Fruit fly (Drosophila melanogaster) whole organism, embryonic: ENCODE measurements around the gene Mst85C.

Experiments
- Abd-B ChIP-seq: fragments of 200-800 bp; sonication (Bioruptor generic); optimal IDR thresholded peaks from 2 replicates; lab custom pipeline; 2018; ENCODE audit warnings: missing biosample characterization, mild to moderate bottlenecking, missing genetic modification characterization, moderate library complexity
- Bgb ChIP-seq: fragments of 200-800 bp; sonication (Bioruptor generic); IDR thresholded peaks from 2 replicates; pipeline ENCODE4 v1.3.6; 2022; ENCODE audit warnings: missing biosample characterization, missing genetic modification characterization; ENCODE audit not compliant: partially characterized antibody
- CG11456 ChIP-seq: fragments of 200-800 bp; sonication (Bioruptor generic); IDR thresholded peaks from 3 replicates; pipeline ENCODE4 v1.3.6; 2022; ENCODE audit warnings: missing biosample characterization, missing genetic modification characterization
- CG11695 ChIP-seq: fragments of 200-800 bp; sonication (Bioruptor generic); IDR thresholded peaks from 3 replicates; pipeline ENCODE4 v1.3.6; 2022; ENCODE audit warnings: missing biosample characterization, missing genetic modification characterization
- CG12104 ChIP-seq: fragments of 200-800 bp; sonication (Bioruptor generic); optimal IDR thresholded peaks from 3 replicates; lab custom pipeline; 2016; ENCODE audit warnings: missing biosample characterization, missing genetic modification characterization
- CG12391 ChIP-seq: fragments of 200-800 bp; sonication (Bioruptor generic); optimal IDR thresholded peaks from 3 replicates; lab custom pipeline; 2018; ENCODE audit warnings: missing biosample characterization, mild to moderate bottlenecking, missing genetic modification characterization, moderate library complexity
- CG14050 ChIP-seq: fragments of 200-800 bp; sonication (Bioruptor generic); IDR thresholded peaks from 3 replicates; pipeline ENCODE4 v1.3.6; 2022; ENCODE audit warnings: missing biosample characterization, missing genetic modification characterization
- CG14860 ChIP-seq: fragments of 200-800 bp; sonication (Bioruptor generic); IDR thresholded peaks from 3 replicates; pipeline ENCODE4 v1.3.6; 2022; ENCODE audit warnings: missing biosample characterization, missing genetic modification characterization; ENCODE audit not compliant: partially characterized antibody
- CG14965 ChIP-seq: fragments of 200-800 bp; sonication (Bioruptor generic); optimal IDR thresholded peaks from 2 replicates; lab custom pipeline; 2016; ENCODE audit warnings: missing biosample characterization, missing genetic modification characterization, borderline replicate concordance
- CG15479 ChIP-seq: fragments of 200-800 bp; sonication (Bioruptor generic); optimal IDR thresholded peaks from 3 replicates; lab custom pipeline; 2019; ENCODE audit warnings: missing biosample characterization, mild to moderate bottlenecking, missing genetic modification characterization, moderate library complexity
- CG2202 ChIP-seq: fragments of 200-800 bp; sonication (Bioruptor generic); optimal IDR thresholded peaks from 2 replicates; lab custom pipeline; 2018; ENCODE audit warnings: missing biosample characterization, mild to moderate bottlenecking, missing genetic modification characterization
- CG30020 ChIP-seq: fragments of 200-800 bp; optimal IDR thresholded peaks from 2 replicates; lab custom pipeline; 2019; ENCODE audit warnings: missing biosample characterization, mild to moderate bottlenecking, missing genetic modification characterization, moderate library complexity
- CG33213 ChIP-seq: fragments of 200-800 bp; sonication (Bioruptor generic); optimal IDR thresholded peaks from 3 replicates; lab custom pipeline; 2016; ENCODE audit warnings: missing biosample characterization, missing genetic modification characterization
- CG3726 ChIP-seq: fragments of 200-800 bp; sonication (Bioruptor generic); IDR thresholded peaks from 3 replicates; pipeline ENCODE4, ENCODE4 v1.3.6; 2022; ENCODE audit warnings: missing biosample characterization, missing genetic modification characterization
- CG3838 ChIP-seq: fragments of 200-800 bp; sonication (Bioruptor generic); optimal IDR thresholded peaks from 3 replicates; lab custom pipeline; 2016; ENCODE audit warnings: missing biosample characterization, missing genetic modification characterization
- CG6272 ChIP-seq: fragments of 200-800 bp; sonication (Bioruptor generic); IDR thresholded peaks from 2 replicates; pipeline ENCODE4 v1.3.6; 2022; ENCODE audit warnings: missing biosample characterization, missing genetic modification characterization
- CG6683 ChIP-seq: fragments of 200-800 bp; sonication (Bioruptor generic); optimal IDR thresholded peaks from 2 replicates; lab custom pipeline; 2017; ENCODE audit warnings: missing biosample characterization, mild to moderate bottlenecking, missing genetic modification characterization, missing genetic modification reagents
- CG7372 ChIP-seq: fragments of 200-800 bp; sonication (Bioruptor generic); IDR thresholded peaks from 2 replicates; pipeline ENCODE4 v1.3.6; 2022; ENCODE audit warnings: missing biosample characterization, missing genetic modification characterization
- CG8290 ChIP-seq, 3 experiments: fragments of 200-800 bp; sonication (Bioruptor generic); optimal IDR thresholded peaks; 2 replicates each; lab custom pipeline; 2016 to 2019; ENCODE audit warnings: missing biosample characterization in 3 of 3, missing genetic modification characterization in 3 of 3, mild to moderate bottlenecking in 2 of 3, moderate library complexity in 1 of 3
- CG8388 ChIP-seq: fragments of 200-800 bp; sonication (Bioruptor generic); optimal IDR thresholded peaks from 2 replicates; lab custom pipeline; 2019; ENCODE audit warnings: missing biosample characterization, mild to moderate bottlenecking, missing genetic modification characterization, moderate library complexity
- CG9437 ChIP-seq: fragments of 200-800 bp; sonication (Bioruptor generic); optimal IDR thresholded peaks from 2 replicates; lab custom pipeline; 2018; ENCODE audit warnings: missing biosample characterization, mild to moderate bottlenecking, missing genetic modification characterization
- Dbx ChIP-seq: fragments of 200-800 bp; sonication (Bioruptor generic); IDR thresholded peaks from 3 replicates; pipeline ENCODE4 v1.3.6; 2022; ENCODE audit warnings: missing biosample characterization, missing genetic modification characterization
- Dip2 ChIP-seq: fragments of 200-800 bp; sonication (Bioruptor generic); IDR thresholded peaks from 2 replicates; pipeline ENCODE4 v1.3.6; 2022; ENCODE audit warnings: missing biosample characterization, missing genetic modification characterization
- HmgZ ChIP-seq: fragments of 200-800 bp; sonication (Bioruptor generic); optimal IDR thresholded peaks from 2 replicates; lab custom pipeline; 2018; ENCODE audit warnings: missing biosample characterization, mild to moderate bottlenecking, missing genetic modification characterization
- Hr3 ChIP-seq: fragments of 200-800 bp; sonication (Bioruptor generic); optimal IDR thresholded peaks from 3 replicates; lab custom pipeline; 2016; ENCODE audit warnings: missing biosample characterization, missing genetic modification characterization
- Meics ChIP-seq: fragments of 200-800 bp; sonication (Bioruptor generic); optimal IDR thresholded peaks from 2 replicates; lab custom pipeline; 2017; ENCODE audit warnings: missing biosample characterization, mild to moderate bottlenecking, missing genetic modification characterization
- Myb ChIP-seq: fragments of 200-800 bp; sonication (Bioruptor generic); optimal IDR thresholded peaks from 2 replicates; lab custom pipeline; 2016; ENCODE audit warnings: missing biosample characterization, missing genetic modification characterization
- NK7.1 ChIP-seq: fragments of 200-800 bp; sonication (Bioruptor generic); optimal IDR thresholded peaks from 3 replicates; lab custom pipeline; 2016; ENCODE audit warnings: missing biosample characterization, missing genetic modification characterization
- Nf-YB ChIP-seq: fragments of 200-800 bp; sonication (Bioruptor generic); optimal IDR thresholded peaks from 3 replicates; lab custom pipeline; 2019; ENCODE audit warnings: missing biosample characterization, mild to moderate bottlenecking, missing genetic modification characterization, moderate library complexity
- Usf ChIP-seq: fragments of 200-800 bp; sonication (Bioruptor generic); optimal IDR thresholded peaks from 2 replicates; lab custom pipeline; 2017; ENCODE audit warnings: missing genotype, missing biosample characterization, missing genetic modification characterization
- bbx ChIP-seq: fragments of 200-800 bp; sonication (Bioruptor generic); IDR thresholded peaks from 2 replicates; pipeline ENCODE4 v1.3.6; 2022; ENCODE audit warnings: missing biosample characterization, missing genetic modification characterization; ENCODE audit not compliant: partially characterized antibody
- chinmo ChIP-seq: fragments of 200-800 bp; sonication (Bioruptor generic); IDR thresholded peaks from 4 replicates; pipeline ENCODE4 v1.3.6; 2022; ENCODE audit warnings: missing biosample characterization, missing genetic modification characterization; ENCODE audit not compliant: partially characterized antibody
- chm ChIP-seq: fragments of 200-800 bp; sonication (Bioruptor generic); IDR thresholded peaks from 2 replicates; pipeline ENCODE4 v1.3.6; 2022; ENCODE audit warnings: missing biosample characterization, missing genetic modification characterization
- disco-r ChIP-seq: fragments of 200-800 bp; sonication (Bioruptor generic); optimal IDR thresholded peaks from 2 replicates; lab custom pipeline; 2016; ENCODE audit warnings: missing biosample characterization, missing genetic modification characterization
- ems ChIP-seq: fragments of 200-800 bp; sonication (Bioruptor generic); optimal IDR thresholded peaks from 3 replicates; lab custom pipeline; 2016; ENCODE audit warnings: missing biosample characterization, missing genetic modification characterization
- insv ChIP-seq, 2 experiments: fragments of 200-800 bp; sonication (Bioruptor generic); optimal IDR thresholded peaks; 3 replicates each; lab custom pipeline; 2016 to 2018; ENCODE audit warnings: missing biosample characterization in 2 of 2, missing genetic modification characterization in 2 of 2
- klu ChIP-seq: fragments of 200-800 bp; sonication (Bioruptor generic); IDR thresholded peaks from 2 replicates; pipeline ENCODE4 v1.3.6; 2022; ENCODE audit warnings: missing biosample characterization, missing genetic modification characterization
- lmd ChIP-seq: fragments of 200-800 bp; sonication (Bioruptor generic); IDR thresholded peaks from 2 replicates; pipeline ENCODE4 v1.3.6; 2022; ENCODE audit warnings: missing biosample characterization, missing genetic modification characterization
- nerfin-1 ChIP-seq: fragments of 200-800 bp; sonication (Bioruptor generic); optimal IDR thresholded peaks from 3 replicates; lab custom pipeline; 2019; ENCODE audit warnings: missing biosample characterization, mild to moderate bottlenecking, missing genetic modification characterization, moderate library complexity
- pzg ChIP-seq: fragments of 200-800 bp; sonication (Bioruptor generic); optimal IDR thresholded peaks from 3 replicates; lab custom pipeline; 2018; ENCODE audit warnings: missing biosample characterization, mild to moderate bottlenecking, missing genetic modification characterization, moderate library complexity
- repo ChIP-seq: fragments of 200-800 bp; sonication (Bioruptor generic); optimal IDR thresholded peaks from 2 replicates; lab custom pipeline; 2016; ENCODE audit warnings: missing biosample characterization, missing genetic modification characterization
- schlank ChIP-seq: fragments of 200-800 bp; sonication (Bioruptor generic); optimal IDR thresholded peaks from 2 replicates; lab custom pipeline; 2018; ENCODE audit warnings: missing biosample characterization, mild to moderate bottlenecking, missing genetic modification characterization
- sens ChIP-seq: fragments of 200-800 bp; sonication (Bioruptor generic); peaks from one replicate; lab custom pipeline; 2016; ENCODE audit warnings: missing biosample characterization, missing genetic modification characterization
- sim ChIP-seq: fragments of 200-800 bp; sonication (Bioruptor generic); IDR thresholded peaks from 2 replicates; pipeline ENCODE4 v1.3.6; 2022; ENCODE audit warnings: missing biosample characterization, missing genetic modification characterization
- so ChIP-seq: fragments of 200-800 bp; sonication (Bioruptor generic); IDR thresholded peaks from 3 replicates; pipeline ENCODE4 v1.3.6; 2022; ENCODE audit warnings: missing biosample characterization, missing genetic modification characterization
- trem ChIP-seq: fragments of 200-800 bp; optimal IDR thresholded peaks from 3 replicates; lab custom pipeline; 2019; ENCODE audit warnings: missing biosample characterization, mild to moderate bottlenecking, missing genetic modification characterization, moderate library complexity
- unc-4 ChIP-seq: fragments of 200-800 bp; sonication (Bioruptor generic); IDR thresholded peaks from 2 replicates; pipeline ENCODE4 v1.3.6; 2022; ENCODE audit warnings: missing biosample characterization, missing genetic modification characterization; ENCODE audit not compliant: partially characterized antibody
- vnd ChIP-seq: fragments of 200-800 bp; sonication (Bioruptor generic); IDR thresholded peaks from 3 replicates; pipeline ENCODE4 v1.3.6; 2022; ENCODE audit warnings: missing biosample characterization, missing genetic modification characterization; ENCODE audit not compliant: partially characterized antibody
- zen ChIP-seq: fragments of 200-800 bp; sonication (Bioruptor generic); optimal IDR thresholded peaks from 3 replicates; lab custom pipeline; 2018; ENCODE audit warnings: missing biosample characterization, mild to moderate bottlenecking, missing genetic modification characterization, moderate library complexity

The Mst85C gene

dm6 chr3R:9038652-9039051 lies 9.8 kb upstream of the Mst85C start, which contains the start of gene hyx (continued):
- peak; percentile 1 for TF ChIP-seq CG33213 (GFP tag; lab: Kevin White, UChicago)
- 0 out of 2 replicates have a peak, but pooled peaks have one; percentile 18 for TF ChIP-seq chm
- peak; percentile 58 for TF ChIP-seq CG14860 (GFP tag; lab: Robert Waterston, UW)
- peak; percentile 40; the same call in 2 of the 3 replicates for TF ChIP-seq CG11456 (GFP tag; lab: Robert Waterston, UW)
- TF ChIP-seq trem (tag; lab: Kevin White, UChicago), result peak; percentile 3
- peak; percentile 3 for TF ChIP-seq CG6683 (GFP tag; lab: Kevin White, UChicago)
- no peak for TF ChIP-seq Dip2 (GFP tag; lab: Robert Waterston, UW)
- TF ChIP-seq Myb (GFP tag; lab: Kevin White, UChicago), result peak; percentile 40
- TF ChIP-seq vnd, result peak; percentile 66
- TF ChIP-seq CG12391, result peak; percentile 67
- TF ChIP-seq ems (GFP tag; lab: Kevin White, UChicago), result peak; percentile 20
- TF ChIP-seq Meics, result peak; percentile 36

- TF ChIP-seq CG9437 (GFP tag; lab: Kevin White, UChicago), result no peak
- TF ChIP-seq CG2202 (tag; lab: Kevin White, UChicago), result no peak
- TF ChIP-seq CG8388 (GFP tag; lab: Kevin White, UChicago), result no peak
- no peak for TF ChIP-seq klu (GFP tag; lab: Robert Waterston, UW)
- no peak for TF ChIP-seq lmd (GFP tag; lab: Robert Waterston, UW)
- TF ChIP-seq chinmo, result 0 out of 4 replicates have a peak, but pooled peaks have one; percentile 66
- no peak for TF ChIP-seq Dip2 (GFP tag; lab: Robert Waterston, UW)
- peak in 1 of 2 experiments; percentile 22 for TF ChIP-seq insv (GFP tag; optimal IDR thresholded peaks at IDR 0.05; lab: Kevin White, UChicago)
- TF ChIP-seq disco-r (GFP tag; lab: Kevin White, UChicago), result no peak
- no peak for TF ChIP-seq Usf (GFP tag; lab: Kevin White, UChicago)
- TF ChIP-seq CG7372 (GFP tag; lab: Robert Waterston, UW), result no peak
- peak; percentile 11 for TF ChIP-seq zen (tag; lab: Kevin White, UChicago)
- no peak for TF ChIP-seq CG6272 (GFP tag; lab: Robert Waterston, UW)
- no peak for TF ChIP-seq CG11695 (GFP tag; lab: Robert Waterston, UW)
- TF ChIP-seq CG14050 (GFP tag; lab: Robert Waterston, UW), result no peak
- no peak for TF ChIP-seq repo (GFP tag; lab: Kevin White, UChicago)
- TF ChIP-seq Abd-B (GFP tag; lab: Kevin White, UChicago), result peak; percentile 27
- peak; percentile 77 for TF ChIP-seq pzg (GFP tag; lab: Kevin White, UChicago)
- TF ChIP-seq schlank, result no peak
- TF ChIP-seq CG8290 (GFP tag; optimal IDR thresholded peaks at IDR 0.05; lab: Kevin White, UChicago), result peak; percentile 24
- peak in 1 of 2 experiments; percentile 1 for TF ChIP-seq CG8290 (tag; optimal IDR thresholded peaks at IDR 0.05; lab: Kevin White, UChicago)
- TF ChIP-seq sim (GFP tag; lab: Robert Waterston, UW), result no peak
- peak; percentile 23 for TF ChIP-seq Nf-YB
- no peak for TF ChIP-seq CG14965 (GFP tag; lab: Kevin White, UChicago)
- TF ChIP-seq HmgZ (tag; lab: Kevin White, UChicago), result peak; percentile 20
- peak; percentile 72 for TF ChIP-seq unc-4 (GFP tag; lab: Robert Waterston, UW)
- TF ChIP-seq CG3726 (GFP tag; lab: Robert Waterston, UW), result no peak
- TF ChIP-seq bbx (GFP tag; lab: Robert Waterston, UW), result peak; percentile 60; the same call in 1 of the 2 replicates
- no peak for TF ChIP-seq CG15479 (GFP tag; lab: Kevin White, UChicago)
- no peak for TF ChIP-seq CG3838 (GFP tag; lab: Kevin White, UChicago)
- peak; percentile 19 for TF ChIP-seq CG12104 (GFP tag; lab: Kevin White, UChicago)
- no peak for TF ChIP-seq Hr3 (GFP tag; lab: Kevin White, UChicago)
- TF ChIP-seq so, result no peak
- TF ChIP-seq nerfin-1 (tag; lab: Kevin White, UChicago), result peak; percentile 9
- TF ChIP-seq sens (GFP tag; lab: Kevin White, UChicago), result peak; percentile 76
- 0 out of 3 replicates have a peak, but pooled peaks have one; percentile 17 for TF ChIP-seq Dbx (GFP tag; lab: Robert Waterston, UW)
- no peak for TF ChIP-seq NK7.1 (GFP tag; lab: Kevin White, UChicago)
- peak; percentile 38 for TF ChIP-seq CG30020 (tag; lab: Kevin White, UChicago)
- peak; percentile 67 for TF ChIP-seq Bgb (GFP tag; lab: Robert Waterston, UW)
Observed at dm6 chr3R:9039448-9039847, 9.0 kb upstream of the Mst85C start, which contains the start of gene neur. Gene neur, minus strand, starts transcription at chr3R:9039471.
